Worm (Caenorhabditis elegans) whole organism, midembryonic: ENCODE results near the gene irld-9.

ENCODE experiments used
- T22C8.4 ChIP-seq: fragments of 200-800 bp; sonication (Bioruptor generic); IDR thresholded peaks from 2 replicates; pipeline ENCODE4 v1.3.6; 2022; ENCODE audit warnings: missing genetic modification characterization, missing compliant biosample characterization
- flt-1 ChIP-seq: fragments of 200-800 bp; sonication (Bioruptor generic); IDR thresholded peaks from 2 replicates; pipeline ENCODE4 v1.3.6; 2022; ENCODE audit warnings: missing genetic modification characterization, missing compliant biosample characterization
- med-1 ChIP-seq: sonication (generic microtip); optimal IDR thresholded peaks from 2 replicates; lab custom pipeline; 2017; ENCODE audit warnings: missing genetic modification characterization, mild to moderate bottlenecking, missing compliant biosample characterization, antibody characterized with exemption, missing genetic modification reagents; ENCODE audit not compliant: insufficient read depth
- ref-1 ChIP-seq: fragments of 200-800 bp; sonication (Bioruptor generic); conservative IDR thresholded peaks from 2 replicates; pipeline ENCODE4 v1.3.6; 2022; ENCODE audit warnings: missing genetic modification reagents, missing genetic modification characterization, missing compliant biosample characterization
- tab-1 ChIP-seq: fragments of 200-800 bp; sonication (Bioruptor generic); IDR thresholded peaks from 2 replicates; pipeline ENCODE4 v1.3.6; 2022; ENCODE audit warnings: missing genetic modification characterization, missing compliant biosample characterization
- ztf-23 ChIP-seq: fragments of 200-800 bp; sonication (Bioruptor generic); IDR thresholded peaks from 2 replicates; pipeline ENCODE4 v1.3.6; 2022; ENCODE audit warnings: missing genetic modification reagents, missing genetic modification characterization, missing compliant biosample characterization
- ztf-29 ChIP-seq: fragments of 200-800 bp; sonication (Bioruptor generic); IDR thresholded peaks from 2 replicates; pipeline ENCODE4 v1.3.6; 2022; ENCODE audit warnings: missing genetic modification reagents, missing genetic modification characterization, missing compliant biosample characterization

- TF ChIP-seq flt-1 (no peak), T22C8.4 (GFP tag; lab: Robert Waterston, UW) (no peak), ztf-23 (GFP tag; lab: Robert Waterston, UW) (no peak), med-1 (GFP tag; lab: Kevin White, UChicago) (no peak), tab-1 (GFP tag; lab: Robert Waterston, UW) (no peak), ref-1 (GFP tag; lab: Robert Waterston, UW) (no peak), ztf-29 (GFP tag; lab: Robert Waterston, UW) (no peak)
Measured at ce11 chrII:1712938-1713337, 25.8 kb downstream of the irld-9 start, which contains the start of gene btb-7.
